Worm (Caenorhabditis elegans) whole organism, L4/young adult: Measurements from ENCODE around the gene clec-190.
"Not testable (repeated sequence)": the region's sequence is repeated elsewhere in the genome, so short reads cannot be mapped to it uniquely, and the experiment has no call there.

Experiments
- W03F9.2 ChIP-seq: fragments of 150-350 bp; optimal IDR thresholded peaks from 2 replicates; lab custom pipeline; 2014; ENCODE audit warnings: missing biosample characterization, missing genetic modification characterization
- dao-5 ChIP-seq: sonication (generic microtip); optimal IDR thresholded peaks from 2 replicates; lab custom pipeline; 2016; ENCODE audit warnings: missing genotype, missing genetic modification characterization, moderate library complexity, missing compliant biosample characterization
- him-1 ChIP-seq: sonication (generic microtip); optimal IDR thresholded peaks from 2 replicates; lab custom pipeline; 2016; ENCODE audit warnings: missing genotype, missing genetic modification reagents, missing genetic modification characterization, missing compliant biosample characterization

ce11 chrIV:15133899-15134298, 8.0 kb upstream of the clec-190 start, which contains the start of gene M199.8:
- TF ChIP-seq dao-5, him-1, W03F9.2: not testable (repeated sequence)
